ENCODE assay signal across 1 fruit fly cellular context in the genomic region with DNA sequence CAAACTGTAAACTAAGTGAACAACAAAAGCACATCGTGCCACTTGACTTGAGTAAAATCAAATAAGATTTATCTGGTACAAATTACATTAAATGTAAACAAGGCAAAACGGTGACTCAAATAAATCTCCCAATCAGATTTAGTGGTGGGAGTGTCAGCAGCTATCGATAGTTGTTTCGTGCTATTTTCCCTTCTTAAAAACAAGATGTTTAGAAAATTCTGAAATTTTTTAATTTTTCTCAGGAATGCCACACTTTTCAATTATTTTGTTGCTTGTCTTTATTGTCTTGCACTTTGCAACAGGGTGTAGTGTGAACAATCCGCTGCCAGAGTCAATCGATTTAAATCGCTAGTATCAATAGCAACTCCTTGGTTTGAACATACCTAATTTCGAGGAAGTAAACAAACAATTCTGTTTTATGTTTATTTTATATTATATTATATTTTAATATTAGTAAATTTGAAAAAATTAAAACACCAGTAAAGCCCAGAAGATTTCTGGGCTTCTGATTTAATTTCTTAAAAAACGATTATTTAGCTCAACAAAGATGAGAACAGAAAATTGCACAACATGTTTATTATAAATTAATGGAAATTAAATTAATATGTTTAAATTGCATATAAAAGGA.
TF ChIP-seq lines count a peak whose summit lies in the region.

Gene MICAL-like (minus strand): TSS at position 138 of the 628 bp plus-strand sequence.

TF ChIP-seq in whole organism, embryonic, 481 proteins besides CTCF, POLR2A, EP300 and RAD21 (continued from another document and continues in another):
- TF ChIP-seq CG15514 (GFP tag; optimal IDR thresholded peaks at IDR 0.05; lab: Kevin White, UChicago) (peak; percentile 19), CG8388 (GFP tag; optimal IDR thresholded peaks at IDR 0.05; lab: Kevin White, UChicago) (no peak), CG1603 (tag; optimal IDR thresholded peaks at IDR 0.05; lab: Kevin White, UChicago) (peak; percentile 43), BtbVII (GFP tag; optimal IDR thresholded peaks at IDR 0.05; lab: Kevin White, UChicago) (no peak), Fer1 (GFP tag; optimal IDR thresholded peaks at IDR 0.05; lab: Kevin White, UChicago) (no peak), CG4424 (GFP tag; optimal IDR thresholded peaks at IDR 0.05; lab: Kevin White, UChicago) (no peak), dmrt11E (tag; optimal IDR thresholded peaks at IDR 0.05; lab: Kevin White, UChicago) (no peak), Awh (GFP tag; IDR thresholded peaks at IDR 0.05; lab: Robert Waterston, UW) (no peak), chm (GFP tag; IDR thresholded peaks at IDR 0.05; lab: Robert Waterston, UW) (no peak), CG13775 (GFP tag; optimal IDR thresholded peaks at IDR 0.05; lab: Kevin White, UChicago) (no peak), ssp (GFP tag; IDR thresholded peaks at IDR 0.05; lab: Robert Waterston, UW) (peak; percentile 61), PHDP (tag; optimal IDR thresholded peaks at IDR 0.05; lab: Kevin White, UChicago) (no peak), gro (GFP tag; optimal IDR thresholded peaks at IDR 0.05; lab: Kevin White, UChicago) (peak; percentile 37), Adf1 (GFP tag; IDR thresholded peaks at IDR 0.05; lab: Robert Waterston, UW) (no peak), Ets65A (GFP tag; lab: Kevin White, UChicago) (peak; percentile 44), CG34224 (GFP tag; IDR thresholded peaks at IDR 0.05; lab: Robert Waterston, UW; ENCODE audit: partially characterized antibody) (peak; percentile 79), wek (GFP tag; optimal IDR thresholded peaks at IDR 0.05; lab: Kevin White, UChicago) (no peak), GATAe (GFP tag; conservative IDR thresholded peaks at IDR 0.05; lab: Robert Waterston, UW) (no peak), HLH3B (GFP tag; IDR thresholded peaks at IDR 0.05; lab: Robert Waterston, UW) (no peak), cas (GFP tag; IDR thresholded peaks at IDR 0.05; lab: Robert Waterston, UW) (no peak), CG16813 (GFP tag; IDR thresholded peaks at IDR 0.05; lab: Robert Waterston, UW; ENCODE audit: partially characterized antibody) (peak; percentile 73), Dek (tag; optimal IDR thresholded peaks at IDR 0.05; lab: Kevin White, UChicago) (no peak), CG32772 (GFP tag; IDR thresholded peaks at IDR 0.05; lab: Robert Waterston, UW) (no peak), croc (GFP tag; conservative IDR thresholded peaks at IDR 0.05; lab: Robert Waterston, UW) (no peak), pho (GFP tag; optimal IDR thresholded peaks at IDR 0.05; lab: Kevin White, UChicago) (no peak), phol (tag; optimal IDR thresholded peaks at IDR 0.05; lab: Kevin White, UChicago) (no peak), CG4617 (GFP tag; optimal IDR thresholded peaks at IDR 0.05; lab: Kevin White, UChicago; ENCODE audit: borderline replicate concordance) (peak; percentile 6), insv (GFP tag; optimal IDR thresholded peaks at IDR 0.05; lab: Kevin White, UChicago) (peak in 1 of 2 experiments; percentile 89), pros (GFP tag; optimal IDR thresholded peaks at IDR 0.05; lab: Kevin White, UChicago) (no peak), fd102C (GFP tag; optimal IDR thresholded peaks at IDR 0.05; lab: Kevin White, UChicago) (no peak), Bteb2 (GFP tag; optimal IDR thresholded peaks at IDR 0.05; lab: Kevin White, UChicago) (peak; percentile 17), Nf-YC (tag; optimal IDR thresholded peaks at IDR 0.05; lab: Kevin White, UChicago) (no peak), YL-1 (GFP tag; optimal IDR thresholded peaks at IDR 0.05; lab: Kevin White, UChicago) (no peak), Hr39 (optimal IDR thresholded peaks at IDR 0.05; lab: Kevin White, UChicago) (no peak), hb (GFP tag; IDR thresholded peaks at IDR 0.05; lab: Robert Waterston, UW; ENCODE audit: partially characterized antibody) (peak; percentile 80), slp2 (GFP tag; optimal IDR thresholded peaks at IDR 0.05; lab: Kevin White, UChicago) (no peak), Dbx (GFP tag; IDR thresholded peaks at IDR 0.05; lab: Robert Waterston, UW) (no peak), Rfx (GFP tag; IDR thresholded peaks at IDR 0.05; lab: Robert Waterston, UW) (peak; percentile 55), CG15479 (GFP tag; optimal IDR thresholded peaks at IDR 0.05; lab: Kevin White, UChicago) (no peak), Pdp1 (GFP tag; optimal IDR thresholded peaks at IDR 0.05; lab: Kevin White, UChicago) (peak in 1 of 2 experiments; percentile 4), hbn (GFP tag; IDR thresholded peaks at IDR 0.05; lab: Robert Waterston, UW; ENCODE audit: partially characterized antibody) (peak; percentile 88), Usf (GFP tag; optimal IDR thresholded peaks at IDR 0.05; lab: Kevin White, UChicago) (no peak), slbo (GFP tag; IDR thresholded peaks at IDR 0.05; lab: Robert Waterston, UW) (peak; percentile 62), fd96Cb (tag; optimal IDR thresholded peaks at IDR 0.05; lab: Kevin White, UChicago) (no peak), br (optimal IDR thresholded peaks at IDR 0.05; lab: Kevin White, UChicago) (no peak), gem (tag; optimal IDR thresholded peaks at IDR 0.05; lab: Kevin White, UChicago) (no peak), CG13624 (GFP tag; optimal IDR thresholded peaks at IDR 0.05; lab: Kevin White, UChicago) (peak; percentile 21), CG1024 (GFP tag; IDR thresholded peaks at IDR 0.05; lab: Robert Waterston, UW) (0 out of 2 replicates have a peak, but pooled peaks have one; percentile 10), NfI (GFP tag; optimal IDR thresholded peaks at IDR 0.05; lab: Kevin White, UChicago) (peak; percentile 39), CG12659 (GFP tag; optimal IDR thresholded peaks at IDR 0.05; lab: Kevin White, UChicago) (no peak), CG3838 (GFP tag; optimal IDR thresholded peaks at IDR 0.05; lab: Kevin White, UChicago) (no peak), Nf-YB (GFP tag; optimal IDR thresholded peaks at IDR 0.05; lab: Kevin White, UChicago) (no peak), Nf-YA (GFP tag; IDR thresholded peaks at IDR 0.05; lab: Robert Waterston, UW) (no peak), en (GFP tag; optimal IDR thresholded peaks at IDR 0.05; lab: Kevin White, UChicago) (no peak), CG2889 (GFP tag; IDR thresholded peaks at IDR 0.05; lab: Robert Waterston, UW) (no peak), gce (GFP tag; IDR thresholded peaks at IDR 0.05; lab: Robert Waterston, UW) (no peak), NC2α (GFP tag; optimal IDR thresholded peaks at IDR 0.05; lab: Kevin White, UChicago) (no peak), Myb (GFP tag; optimal IDR thresholded peaks at IDR 0.05; lab: Kevin White, UChicago) (peak; percentile 14), CG3407 (GFP tag; optimal IDR thresholded peaks at IDR 0.05; lab: Kevin White, UChicago) (no peak), sqz (GFP tag; optimal IDR thresholded peaks at IDR 0.05; lab: Kevin White, UChicago) (no peak), Stat92E (GFP tag; optimal IDR thresholded peaks at IDR 0.05; lab: Kevin White, UChicago) (no peak), zen (tag; optimal IDR thresholded peaks at IDR 0.05; lab: Kevin White, UChicago) (peak; percentile 61), CG2120 (GFP tag; optimal IDR thresholded peaks at IDR 0.05; lab: Kevin White, UChicago) (peak; percentile 33), CG9932 (GFP tag; IDR thresholded peaks at IDR 0.05; lab: Robert Waterston, UW) (peak; percentile 70), CG17568 (GFP tag; optimal IDR thresholded peaks at IDR 0.05; lab: Kevin White, UChicago) (no peak), salm (tag; optimal IDR thresholded peaks at IDR 0.05; lab: Kevin White, UChicago) (no peak), CG1647 (GFP tag; optimal IDR thresholded peaks at IDR 0.05; lab: Kevin White, UChicago) (no peak), CG5245 (GFP tag; optimal IDR thresholded peaks at IDR 0.05; lab: Kevin White, UChicago) (peak; percentile 13), Hand (GFP tag; optimal IDR thresholded peaks at IDR 0.05; lab: Kevin White, UChicago) (no peak), cad (GFP tag; optimal IDR thresholded peaks at IDR 0.05; lab: Kevin White, UChicago) (no peak), CG10654 (GFP tag; optimal IDR thresholded peaks at IDR 0.05; lab: Kevin White, UChicago) (no peak), CG10366 (GFP tag; IDR thresholded peaks at IDR 0.05; lab: Robert Waterston, UW) (no peak), CG6689 (GFP tag; IDR thresholded peaks at IDR 0.05; lab: Robert Waterston, UW) (no peak), Xrp1 (GFP tag; IDR thresholded peaks at IDR 0.05; lab: Robert Waterston, UW) (peak; percentile 6; the same call in 1 of the 2 replicates), CG4820 (GFP tag; optimal IDR thresholded peaks at IDR 0.05; lab: Kevin White, UChicago) (no peak), Rx (GFP tag; IDR thresholded peaks at IDR 0.05; lab: Robert Waterston, UW) (no peak), Scr (GFP tag; IDR thresholded peaks at IDR 0.05; lab: Robert Waterston, UW; ENCODE audit: partially characterized antibody) (peak; percentile 90), CG2129 (GFP tag; IDR thresholded peaks at IDR 0.05; lab: Robert Waterston, UW; ENCODE audit: partially characterized antibody) (peak; percentile 67), Ravus (GFP tag; IDR thresholded peaks at IDR 0.05; lab: Robert Waterston, UW) (no peak), sc (optimal IDR thresholded peaks at IDR 0.05; lab: Kevin White, UChicago) (no peak), sc (GFP tag; optimal IDR thresholded peaks at IDR 0.05; lab: Kevin White, UChicago) (no peak), CG15696 (tag; optimal IDR thresholded peaks at IDR 0.05; lab: Kevin White, UChicago) (no peak), CG10321 (GFP tag; IDR thresholded peaks at IDR 0.05; lab: Robert Waterston, UW) (no peak), Sin3A (optimal IDR thresholded peaks at IDR 0.05; lab: Kevin White, UChicago) (no peak), unpg (GFP tag; optimal IDR thresholded peaks at IDR 0.05; lab: Kevin White, UChicago) (no peak), Dref (GFP tag; IDR thresholded peaks at IDR 0.05; lab: Robert Waterston, UW) (peak; percentile 66), eve (GFP tag; optimal IDR thresholded peaks at IDR 0.05; lab: Kevin White, UChicago) (no peak), jigr1 (GFP tag; IDR thresholded peaks at IDR 0.05; lab: Robert Waterston, UW) (0 out of 3 replicates have a peak, but pooled peaks have one; percentile 26), da (GFP tag; optimal IDR thresholded peaks at IDR 0.05; lab: Kevin White, UChicago) (no peak), shn (GFP tag; optimal IDR thresholded peaks at IDR 0.05; lab: Kevin White, UChicago) (no peak), CG17359 (tag; optimal IDR thresholded peaks at IDR 0.05; lab: Kevin White, UChicago) (no peak), Dfd (GFP tag; optimal IDR thresholded peaks at IDR 0.05; lab: Kevin White, UChicago) (no peak), esg (GFP tag; conservative IDR thresholded peaks at IDR 0.05; lab: Robert Waterston, UW) (no peak), CG34376 (GFP tag; optimal IDR thresholded peaks at IDR 0.05; lab: Kevin White, UChicago) (no peak), CG2678 (tag; optimal IDR thresholded peaks at IDR 0.05; lab: Kevin White, UChicago) (no peak), HLH54F (GFP tag; optimal IDR thresholded peaks at IDR 0.05; lab: Kevin White, UChicago) (peak; percentile 29), otp (GFP tag; IDR thresholded peaks at IDR 0.05; lab: Robert Waterston, UW) (peak; percentile 11; the same call in 1 of the 3 replicates), CG8478 (optimal IDR thresholded peaks at IDR 0.05; lab: Kevin White, UChicago) (no peak), bcd (GFP tag; optimal IDR thresholded peaks at IDR 0.05; lab: Kevin White, UChicago) (no peak), Hr3 (GFP tag; optimal IDR thresholded peaks at IDR 0.05; lab: Kevin White, UChicago) (no peak), CG1233 (GFP tag; optimal IDR thresholded peaks at IDR 0.05; lab: Kevin White, UChicago) (no peak), CG6683 (GFP tag; optimal IDR thresholded peaks at IDR 0.05; lab: Kevin White, UChicago) (no peak), CG11085 (GFP tag; IDR thresholded peaks at IDR 0.05; lab: Robert Waterston, UW) (no peak), Lhr (GFP tag; optimal IDR thresholded peaks at IDR 0.05; lab: Kevin White, UChicago) (no peak), CG4854 (GFP tag; optimal IDR thresholded peaks at IDR 0.05; lab: Kevin White, UChicago) (no peak), Blimp-1 (GFP tag; optimal IDR thresholded peaks at IDR 0.05; lab: Kevin White, UChicago) (no peak), CG11560 (tag; IDR thresholded peaks at IDR 0.05; lab: Robert Waterston, UW) (no peak), jumu (GFP tag; optimal IDR thresholded peaks at IDR 0.05; lab: Kevin White, UChicago) (no peak), CG17802 (tag; optimal IDR thresholded peaks at IDR 0.05; lab: Kevin White, UChicago) (peak; percentile 42), ac (GFP tag; optimal IDR thresholded peaks at IDR 0.05; lab: Kevin White, UChicago) (no peak), fd3F (GFP tag; optimal IDR thresholded peaks at IDR 0.05; lab: Kevin White, UChicago) (no peak), CG17829 (tag; optimal IDR thresholded peaks at IDR 0.05; lab: Kevin White, UChicago) (no peak), Poxn (GFP tag; IDR thresholded peaks at IDR 0.05; lab: Robert Waterston, UW) (no peak), sr (GFP tag; IDR thresholded peaks at IDR 0.05; lab: Robert Waterston, UW) (no peak), fu2 (GFP tag; optimal IDR thresholded peaks at IDR 0.05; lab: Kevin White, UChicago) (no peak), CrebB (tag; optimal IDR thresholded peaks at IDR 0.05; lab: Kevin White, UChicago) (no peak), ci (GFP tag; IDR thresholded peaks at IDR 0.05; lab: Robert Waterston, UW) (peak; percentile 56; the same call in 1 of the 3 replicates), zfh2 (GFP tag; optimal IDR thresholded peaks at IDR 0.05; lab: Kevin White, UChicago) (peak; percentile 50), pfk (GFP tag; optimal IDR thresholded peaks at IDR 0.05; lab: Kevin White, UChicago) (no peak), tna (GFP tag; IDR thresholded peaks at IDR 0.05; lab: Robert Waterston, UW; ENCODE audit: partially characterized antibody) (peak; percentile 72; the same call in 1 of the 2 replicates), nom (GFP tag; optimal IDR thresholded peaks at IDR 0.05; lab: Kevin White, UChicago) (no peak), D19B (GFP tag; optimal IDR thresholded peaks at IDR 0.05; lab: Kevin White, UChicago) (no peak), CG6854 (GFP tag; optimal IDR thresholded peaks at IDR 0.05; lab: Kevin White, UChicago) (no peak), ftz-f1 (GFP tag; optimal IDR thresholded peaks at IDR 0.05; lab: Kevin White, UChicago) (no peak), klu (GFP tag; IDR thresholded peaks at IDR 0.05; lab: Robert Waterston, UW) (no peak), dimm (GFP tag; IDR thresholded peaks at IDR 0.05; lab: Robert Waterston, UW) (no peak), kni (GFP tag; optimal IDR thresholded peaks at IDR 0.05; lab: Kevin White, UChicago) (no peak), CG6175 (GFP tag; IDR thresholded peaks at IDR 0.05; lab: Robert Waterston, UW) (no peak), CG9817 (tag; optimal IDR thresholded peaks at IDR 0.05; lab: Kevin White, UChicago) (peak; percentile 30)
